Fruit fly (Drosophila melanogaster): ENCODE measurements around the gene CG33177.

The CG33177 gene

DNA sequence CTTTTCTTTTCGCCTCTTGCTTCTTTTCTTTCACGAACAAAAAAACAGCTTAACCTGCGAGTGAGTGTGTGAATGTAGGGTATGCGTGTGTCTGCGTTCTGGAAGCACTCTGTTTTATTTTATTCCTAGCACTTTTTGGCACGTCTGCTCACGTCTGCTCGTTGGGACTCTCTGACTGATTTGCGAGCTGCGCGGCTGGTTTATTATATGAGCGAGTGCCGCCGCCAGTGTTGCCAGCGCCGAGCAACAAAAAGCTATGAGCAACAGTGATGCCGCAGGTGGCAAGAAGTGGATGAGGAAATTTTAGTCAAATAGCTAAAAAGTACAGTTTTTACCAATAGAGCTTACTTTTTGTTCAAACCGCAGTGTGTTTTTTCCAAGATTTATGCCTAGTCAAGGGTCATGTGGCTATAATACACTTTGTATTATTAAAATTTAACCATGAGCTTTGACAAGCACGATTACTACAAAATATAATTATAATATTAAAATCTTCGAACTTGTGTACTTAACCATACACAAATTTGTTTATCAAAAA is 5.1 kb upstream of the CG33177 start, which contains the start of gene Lsd-2 (continued):
- peak; percentile 81 for TF ChIP-seq CG12155 (GFP tag; optimal IDR thresholded peaks at IDR 0.05)
- no peak for TF ChIP-seq CG6683 (GFP tag; optimal IDR thresholded peaks at IDR 0.05)
- peak; percentile 12; the same call in 1 of the 2 replicates for TF ChIP-seq Xrp1 (GFP tag; IDR thresholded peaks at IDR 0.05)
- peak; percentile 50; the same call in 1 of the 2 replicates for TF ChIP-seq CG42726 (GFP tag; IDR thresholded peaks at IDR 0.05; ENCODE audit: partially characterized antibody)
- peak; percentile 35; the same call in 1 of the 2 replicates for TF ChIP-seq CG32532 (GFP tag; IDR thresholded peaks at IDR 0.05)
- no peak for TF ChIP-seq CG8765 (GFP tag; IDR thresholded peaks at IDR 0.05)
- no peak for TF ChIP-seq Dad (GFP tag; optimal IDR thresholded peaks at IDR 0.05)
- TF ChIP-seq sisA (GFP tag; IDR thresholded peaks at IDR 0.05): 0 out of 2 replicates have a peak, but pooled peaks have one; percentile 13
- no peak; the same call in 1 of the 2 replicates for TF ChIP-seq lmd (GFP tag; IDR thresholded peaks at IDR 0.05)
- TF ChIP-seq Dp (GFP tag; optimal IDR thresholded peaks at IDR 0.05): no peak
- TF ChIP-seq CG31388 (GFP tag; optimal IDR thresholded peaks at IDR 0.05): no peak
- no peak for TF ChIP-seq tll (GFP tag; optimal IDR thresholded peaks at IDR 0.05)
- no peak for TF ChIP-seq CG7745 (tag; optimal IDR thresholded peaks at IDR 0.05)
- TF ChIP-seq NC2β (GFP tag; optimal IDR thresholded peaks at IDR 0.05): peak; percentile 26
- TF ChIP-seq Max (GFP tag; optimal IDR thresholded peaks at IDR 0.05): no peak
- 0 out of 2 replicates have a peak, but pooled peaks have one; percentile 17 for TF ChIP-seq CG10366 (GFP tag; IDR thresholded peaks at IDR 0.05)
- 0 out of 2 replicates have a peak, but pooled peaks have one; percentile 6 for TF ChIP-seq ara (GFP tag; IDR thresholded peaks at IDR 0.05)
- TF ChIP-seq CG33213 (GFP tag; optimal IDR thresholded peaks at IDR 0.05): peak; percentile 14
- no peak for TF ChIP-seq CG11723 (GFP tag; optimal IDR thresholded peaks at IDR 0.05)
- TF ChIP-seq eyg (GFP tag; optimal IDR thresholded peaks at IDR 0.05): peak; percentile 25
- peak; percentile 49; the same call in 1 of the 2 replicates for TF ChIP-seq Bgb (GFP tag; IDR thresholded peaks at IDR 0.05; ENCODE audit: partially characterized antibody)
- TF ChIP-seq Xbp1 (GFP tag; optimal IDR thresholded peaks at IDR 0.05): peak; percentile 33
- TF ChIP-seq CG11247 (GFP tag; IDR thresholded peaks at IDR 0.05): 0 out of 2 replicates have a peak, but pooled peaks have one; percentile 37
- no peak for TF ChIP-seq gt (GFP tag; IDR thresholded peaks at IDR 0.05)
- TF ChIP-seq lilli (GFP tag; optimal IDR thresholded peaks at IDR 0.05): peak; percentile 42
- no peak for TF ChIP-seq CG17612 (GFP tag; IDR thresholded peaks at IDR 0.05)
- peak; percentile 29 for TF ChIP-seq CG8089 (GFP tag; optimal IDR thresholded peaks at IDR 0.05)
- no peak for TF ChIP-seq Vsx1 (GFP tag; optimal IDR thresholded peaks at IDR 0.05)
- TF ChIP-seq Rx (GFP tag; IDR thresholded peaks at IDR 0.05): no peak
- no peak for TF ChIP-seq dan (GFP tag; IDR thresholded peaks at IDR 0.05)
- TF ChIP-seq CG12071 (GFP tag; optimal IDR thresholded peaks at IDR 0.05): peak; percentile 45
- no peak for TF ChIP-seq CkIIα-i1 (GFP tag; IDR thresholded peaks at IDR 0.05)
- no peak for TF ChIP-seq ato (GFP tag; IDR thresholded peaks at IDR 0.05; ENCODE audit: partially characterized antibody)
- peak; percentile 20 for TF ChIP-seq CG1603 (tag; optimal IDR thresholded peaks at IDR 0.05)
- TF ChIP-seq Dek (tag; optimal IDR thresholded peaks at IDR 0.05): no peak
- no peak for TF ChIP-seq CG10565 (GFP tag; optimal IDR thresholded peaks at IDR 0.05)
- peak; percentile 49 for TF ChIP-seq Nf-YC (tag; optimal IDR thresholded peaks at IDR 0.05)
- TF ChIP-seq Deaf1 (tag; optimal IDR thresholded peaks at IDR 0.05): no peak
- no peak for TF ChIP-seq CG15601 (tag; optimal IDR thresholded peaks at IDR 0.05)
- TF ChIP-seq gem (tag; optimal IDR thresholded peaks at IDR 0.05): peak; percentile 38
- peak; percentile 34 for TF ChIP-seq HmgZ (tag; optimal IDR thresholded peaks at IDR 0.05)
- TF ChIP-seq CG11560 (tag; IDR thresholded peaks at IDR 0.05): no peak
- no peak for TF ChIP-seq CG18764 (GFP tag; optimal IDR thresholded peaks at IDR 0.05)
- TF ChIP-seq CG13894 (tag; optimal IDR thresholded peaks at IDR 0.05): peak; percentile 35
- peak; percentile 58 for TF ChIP-seq CG10543 (GFP tag; optimal IDR thresholded peaks at IDR 0.05)
- TF ChIP-seq slou (GFP tag; optimal IDR thresholded peaks at IDR 0.05): no peak
- no peak for TF ChIP-seq Usf (GFP tag; optimal IDR thresholded peaks at IDR 0.05)
- peak; percentile 96 for TF ChIP-seq Sry-β (GFP tag; optimal IDR thresholded peaks at IDR 0.05)
- TF ChIP-seq MESR4 (GFP tag; optimal IDR thresholded peaks at IDR 0.05): peak; percentile 5
- no peak for TF ChIP-seq CG13123 (GFP tag; optimal IDR thresholded peaks at IDR 0.05)

Data from whole organism, embryonic.